Fruit fly (Drosophila melanogaster): Measurements from ENCODE around the gene Pdp1.

DNA sequence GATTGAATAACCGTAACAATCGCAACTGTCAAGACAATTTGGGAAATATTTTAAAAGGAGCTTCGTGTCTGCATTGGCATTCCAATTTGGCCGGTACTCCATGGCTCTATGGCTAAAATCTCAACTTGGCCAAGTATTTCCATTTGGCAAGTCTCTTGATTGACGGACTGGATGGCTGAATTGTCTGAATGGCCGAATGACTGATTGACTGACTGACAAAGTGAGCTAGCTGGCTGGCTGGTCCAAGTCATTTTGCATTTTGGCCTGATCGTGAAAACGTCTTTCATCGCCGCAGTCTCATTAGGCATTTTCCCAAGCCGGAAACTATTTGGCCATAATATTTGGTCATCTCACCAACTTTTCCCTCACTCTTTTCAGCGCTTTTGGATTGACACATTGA lies 7.3 kb upstream of the Pdp1 start:
- no peak for TF ChIP-seq Sp1 (GFP tag; optimal IDR thresholded peaks at IDR 0.05)
- TF ChIP-seq h (GFP tag; optimal IDR thresholded peaks at IDR 0.05), result no peak

Measured in whole organism, wandering third instar larva.